Worm (Caenorhabditis elegans): ENCODE results near the gene pyr-1.

ce11 chrII:8643627-8644356, 7.1 kb upstream of the pyr-1 start:
- no peak for TF ChIP-seq ceh-39 (tag; optimal IDR thresholded peaks at IDR 0.05)
- TF ChIP-seq mab-5 (tag; optimal IDR thresholded peaks at IDR 0.05) = no peak

Measured in whole organism, mixed stage, embryonic.